Worm (Caenorhabditis elegans) whole organism, midembryonic: ENCODE results near the gene ntc-1.

Source experiments
- flt-1 ChIP-seq: fragments of 200-800 bp; sonication (Bioruptor generic); IDR thresholded peaks from 2 replicates; pipeline ENCODE4 v1.3.6; 2022; ENCODE audit warnings: missing genetic modification characterization, missing compliant biosample characterization
- ref-1 ChIP-seq: fragments of 200-800 bp; sonication (Bioruptor generic); conservative IDR thresholded peaks from 2 replicates; pipeline ENCODE4 v1.3.6; 2022; ENCODE audit warnings: missing genetic modification reagents, missing genetic modification characterization, missing compliant biosample characterization
- tab-1 ChIP-seq: fragments of 200-800 bp; sonication (Bioruptor generic); IDR thresholded peaks from 2 replicates; pipeline ENCODE4 v1.3.6; 2022; ENCODE audit warnings: missing genetic modification characterization, missing compliant biosample characterization
- ztf-23 ChIP-seq: fragments of 200-800 bp; sonication (Bioruptor generic); IDR thresholded peaks from 2 replicates; pipeline ENCODE4 v1.3.6; 2022; ENCODE audit warnings: missing genetic modification reagents, missing genetic modification characterization, missing compliant biosample characterization

DNA sequence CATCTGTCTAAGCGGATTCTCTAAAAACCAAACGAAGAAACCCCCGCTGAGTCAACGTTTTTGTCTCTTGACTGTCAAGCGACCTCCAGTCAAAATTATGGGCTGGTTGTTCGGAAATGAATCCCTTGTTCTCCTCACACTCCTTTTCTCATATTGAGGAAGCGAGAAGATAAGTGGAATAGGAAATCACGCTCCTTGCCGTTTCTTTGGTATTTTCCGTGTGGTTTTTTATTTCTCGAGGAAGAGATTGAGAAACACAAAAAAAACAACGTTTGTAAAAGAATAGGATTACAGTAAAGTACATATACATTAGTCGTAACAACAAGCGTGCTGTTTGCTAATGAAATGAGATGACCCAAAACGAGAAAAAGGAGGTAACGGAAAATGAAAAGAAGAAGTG lies 11.0 kb downstream of the ntc-1 start, which contains the start of gene tsp-14:
- TF ChIP-seq flt-1 (GFP tag; lab: Robert Waterston, UW): no peak
- TF ChIP-seq tab-1 (GFP tag; lab: Robert Waterston, UW): no peak
- TF ChIP-seq ref-1 (GFP tag; lab: Robert Waterston, UW): no peak
- TF ChIP-seq ztf-23 (GFP tag; lab: Robert Waterston, UW): no peak
